Fruit fly (Drosophila melanogaster): ENCODE results near the gene CG5676.
A peak's percentile ranks its signal among the peaks of the same experiment; 100 is the strongest.

The CG5676 gene

dm6 chr2L:10277362-10277761 is 21.7 kb upstream of the CG5676 start (continued):
- TF ChIP-seq tx (GFP tag; optimal IDR thresholded peaks at IDR 0.05), result no peak
- no peak for TF ChIP-seq sug (tag; optimal IDR thresholded peaks at IDR 0.05)
- no peak for TF ChIP-seq CG14441 (GFP tag; IDR thresholded peaks at IDR 0.05)
- TF ChIP-seq sens (GFP tag), result no peak
- no peak for TF ChIP-seq klu (GFP tag; IDR thresholded peaks at IDR 0.05)
- TF ChIP-seq CG11456 (GFP tag; IDR thresholded peaks at IDR 0.05), result no peak
- no peak for TF ChIP-seq bsh (GFP tag; optimal IDR thresholded peaks at IDR 0.05)
- no peak for TF ChIP-seq Mad (GFP tag; optimal IDR thresholded peaks at IDR 0.05)
- no peak for TF ChIP-seq Ets97D (GFP tag; optimal IDR thresholded peaks at IDR 0.05)
- peak; percentile 86 for TF ChIP-seq CG34224 (GFP tag; IDR thresholded peaks at IDR 0.05; ENCODE audit: partially characterized antibody)
- TF ChIP-seq pnt (GFP tag; optimal IDR thresholded peaks at IDR 0.05), result no peak
- no peak for TF ChIP-seq phol (tag; optimal IDR thresholded peaks at IDR 0.05)
- no peak for TF ChIP-seq dm (GFP tag; optimal IDR thresholded peaks at IDR 0.05)
- peak; percentile 75 for TF ChIP-seq unc-4 (GFP tag; IDR thresholded peaks at IDR 0.05; ENCODE audit: partially characterized antibody)
- no peak for TF ChIP-seq CG18764 (GFP tag; optimal IDR thresholded peaks at IDR 0.05)
- TF ChIP-seq H15 (GFP tag; IDR thresholded peaks at IDR 0.05), result no peak
- TF ChIP-seq chinmo (GFP tag; IDR thresholded peaks at IDR 0.05; ENCODE audit: partially characterized antibody), result peak; percentile 81; the same call in 1 of the 4 replicates
- TF ChIP-seq CG17328 (GFP tag; IDR thresholded peaks at IDR 0.05), result no peak
- peak; percentile 68 for TF ChIP-seq Doc3 (GFP tag; IDR thresholded peaks at IDR 0.05; ENCODE audit: partially characterized antibody)
- peak; percentile 92 for TF ChIP-seq CG6791 (GFP tag; IDR thresholded peaks at IDR 0.05; ENCODE audit: partially characterized antibody)
- TF ChIP-seq schlank (tag; optimal IDR thresholded peaks at IDR 0.05), result no peak
- no peak for TF ChIP-seq unpg (GFP tag; optimal IDR thresholded peaks at IDR 0.05)
- no peak for TF ChIP-seq CG8388 (GFP tag; optimal IDR thresholded peaks at IDR 0.05)
- no peak for TF ChIP-seq kni (GFP tag; optimal IDR thresholded peaks at IDR 0.05)
- TF ChIP-seq Rfx (GFP tag; IDR thresholded peaks at IDR 0.05), result peak; percentile 48; the same call in 1 of the 2 replicates
- TF ChIP-seq mam (GFP tag; optimal IDR thresholded peaks at IDR 0.05), result no peak
- TF ChIP-seq CG3995 (GFP tag; optimal IDR thresholded peaks at IDR 0.05), result peak; percentile 90
- TF ChIP-seq Sry-δ (GFP tag; optimal IDR thresholded peaks at IDR 0.05), result peak; percentile 87
- TF ChIP-seq nom (GFP tag; optimal IDR thresholded peaks at IDR 0.05), result no peak
- no peak for TF ChIP-seq CG11723 (GFP tag; optimal IDR thresholded peaks at IDR 0.05)
- TF ChIP-seq CG2712 (tag; optimal IDR thresholded peaks at IDR 0.05), result peak; percentile 32
- no peak for TF ChIP-seq zf30C (GFP tag; optimal IDR thresholded peaks at IDR 0.05)
- no peak for TF ChIP-seq Eip74EF (GFP tag; optimal IDR thresholded peaks at IDR 0.05)

- TF ChIP-seq Bteb2 (GFP tag; optimal IDR thresholded peaks at IDR 0.05) (no peak), Pdp1 (GFP tag; optimal IDR thresholded peaks at IDR 0.05) (peak in 1 of 2 experiments; percentile 47), CG1603 (tag; optimal IDR thresholded peaks at IDR 0.05) (peak; percentile 65), CG31224 (GFP tag; IDR thresholded peaks at IDR 0.05) (no peak), CG12942 (GFP tag; optimal IDR thresholded peaks at IDR 0.05) (no peak), YL-1 (GFP tag; optimal IDR thresholded peaks at IDR 0.05) (no peak), CG4360 (GFP tag; IDR thresholded peaks at IDR 0.05) (no peak), CG12769 (tag; optimal IDR thresholded peaks at IDR 0.05) (no peak), CG3726 (GFP tag; IDR thresholded peaks at IDR 0.05) (no peak), CG9437 (GFP tag; optimal IDR thresholded peaks at IDR 0.05) (no peak), BEAF-32 (GFP tag; optimal IDR thresholded peaks at IDR 0.05) (no peak), Aef1 (GFP tag; IDR thresholded peaks at IDR 0.05) (no peak), aop (GFP tag; IDR thresholded peaks at IDR 0.05) (no peak), CG14441 (GFP tag; IDR thresholded peaks at IDR 0.05) (peak; percentile 41; the same call in 1 of the 2 replicates), Blimp-1 (GFP tag; optimal IDR thresholded peaks at IDR 0.05) (no peak), luna (GFP tag; optimal IDR thresholded peaks at IDR 0.05) (no peak), CG18262 (tag; optimal IDR thresholded peaks at IDR 0.05) (peak; percentile 20), Xbp1 (GFP tag; optimal IDR thresholded peaks at IDR 0.05) (peak; percentile 39), ranshi (GFP tag; IDR thresholded peaks at IDR 0.05) (no peak), CG2199 (GFP tag; IDR thresholded peaks at IDR 0.05) (0 out of 3 replicates have a peak, but pooled peaks have one; percentile 34)
Measured at dm6 chr2L:10276846-10277245, 21.2 kb upstream of the CG5676 start.

Data from whole organism, embryonic.